Worm (Caenorhabditis elegans) whole organism, L1 larva: ENCODE data around the gene idpc-2.

Source experiments
- C16A3.4 ChIP-seq: fragments of 150-350 bp; optimal IDR thresholded peaks from 2 replicates; lab custom pipeline; 2014; ENCODE audit warnings: missing biosample characterization, missing genetic modification characterization
- aha-1 ChIP-seq: fragments of 150-350 bp; optimal IDR thresholded peaks from 2 replicates; lab custom pipeline; 2014; ENCODE audit warnings: missing biosample characterization, missing genetic modification characterization
- ceh-63 ChIP-seq: fragments of 200-800 bp; sonication (Bioruptor generic); optimal IDR thresholded peaks from 2 replicates; lab custom pipeline; 2018; ENCODE audit warnings: mild to moderate bottlenecking, missing genetic modification characterization, missing compliant biosample characterization
- ceh-82 ChIP-seq, 3 experiments: fragments of 150-350 bp in 1 of 3; sonication (generic microtip) in 2 of 3; optimal IDR thresholded peaks; 2 replicates each; lab custom pipeline; 2014 to 2017; ENCODE audit warnings: missing biosample characterization in 3 of 3, missing genetic modification characterization in 3 of 3
- efl-1 ChIP-seq, 4 experiments: fragments of 150-350 bp; optimal IDR thresholded peaks in 3 of 4; peaks in 1 of 4; 1 replicate in 1 of 4; 2 replicates in 3 of 4; lab custom pipeline; 2014; ENCODE audit warnings: missing biosample characterization in 2 of 4, missing genetic modification characterization in 2 of 4, missing genetic modification reagents in 2 of 4
- elt-2 ChIP-seq: sonication (generic microtip); optimal IDR thresholded peaks from 2 replicates; lab custom pipeline; 2016; ENCODE audit warnings: missing genetic modification characterization, mild to moderate bottlenecking, inconsistent platforms, missing compliant biosample characterization, missing genetic modification reagents
- elt-3 ChIP-seq, 6 experiments: fragments of 150-350 bp in 1 of 6; sonication (generic microtip); optimal IDR thresholded peaks; 2 replicates each; lab custom pipeline; 2017 to 2018; ENCODE audit warnings: missing biosample characterization in 6 of 6, missing genetic modification characterization in 6 of 6, inconsistent platforms in 1 of 6
- fkh-4 ChIP-seq: sonication (generic microtip); optimal IDR thresholded peaks from 2 replicates; lab custom pipeline; 2016; ENCODE audit warnings: missing compliant biosample characterization, missing genetic modification characterization, borderline replicate concordance
- fos-1 ChIP-seq: fragments of 150-350 bp; optimal IDR thresholded peaks from 2 replicates; lab custom pipeline; 2014; ENCODE audit warnings: missing biosample characterization, missing genetic modification characterization
- grh-1 ChIP-seq: fragments of 200-800 bp; sonication (Bioruptor generic); IDR thresholded peaks from 2 replicates; pipeline ENCODE4 v1.3.6; 2022; ENCODE audit warnings: missing genetic modification reagents, missing genetic modification characterization, missing compliant biosample characterization
- hlh-17 ChIP-seq: fragments of 200-800 bp; sonication (Bioruptor generic); optimal IDR thresholded peaks from 2 replicates; lab custom pipeline; 2018; ENCODE audit warnings: missing genetic modification characterization, mild to moderate bottlenecking, missing compliant biosample characterization, moderate library complexity, borderline replicate concordance
- hlh-4 ChIP-seq: sonication (generic microtip); optimal IDR thresholded peaks from 2 replicates; lab custom pipeline; 2016; ENCODE audit warnings: mild to moderate bottlenecking, missing genetic modification characterization, missing compliant biosample characterization
- hpl-2 ChIP-seq: fragments of 150-350 bp; optimal IDR thresholded peaks from 2 replicates; lab custom pipeline; 2014; ENCODE audit warnings: missing biosample characterization, missing genetic modification reagents, missing genetic modification characterization
- isw-1 ChIP-seq: fragments of 200-800 bp; sonication (Bioruptor generic); IDR thresholded peaks from 2 replicates; pipeline ENCODE4 v1.3.6; 2022; ENCODE audit warnings: missing genetic modification characterization, missing compliant biosample characterization
- jun-1 ChIP-seq: fragments of 150-350 bp; optimal IDR thresholded peaks from 2 replicates; lab custom pipeline; 2014; ENCODE audit warnings: missing biosample characterization, missing genetic modification reagents, missing genetic modification characterization
- lin-14 ChIP-seq: fragments of 200-800 bp; sonication (Bioruptor generic); optimal IDR thresholded peaks from 2 replicates; lab custom pipeline; 2018; ENCODE audit warnings: mild to moderate bottlenecking, missing genetic modification characterization, moderate library complexity, missing compliant biosample characterization
- lin-35 ChIP-seq, 2 experiments: fragments of 150-350 bp; optimal IDR thresholded peaks; 2 replicates each; lab custom pipeline; 2014; ENCODE audit warnings: missing biosample characterization in 2 of 2, missing genetic modification characterization in 2 of 2, missing genetic modification reagents in 2 of 2
- lsy-2 ChIP-seq, 2 experiments: fragments of 150-350 bp; optimal IDR thresholded peaks; 2 replicates each; lab custom pipeline; 2014; ENCODE audit warnings: missing biosample characterization in 2 of 2, missing genetic modification characterization in 2 of 2
- mab-9 ChIP-seq: fragments of 200-800 bp; sonication (Bioruptor generic); IDR thresholded peaks from 2 replicates; pipeline ENCODE4 v1.3.6; 2022; ENCODE audit warnings: missing genetic modification reagents, missing genetic modification characterization, missing compliant biosample characterization
- nhr-11 ChIP-seq: fragments of 150-350 bp; optimal IDR thresholded peaks from 2 replicates; lab custom pipeline; 2014; ENCODE audit warnings: missing biosample characterization, missing genetic modification characterization
- nhr-19 ChIP-seq: fragments of 200-800 bp; sonication (Bioruptor generic); conservative IDR thresholded peaks from 2 replicates; pipeline ENCODE4 v1.3.6; 2022; ENCODE audit warnings: missing genetic modification characterization, missing compliant biosample characterization
- nhr-20 ChIP-seq: sonication (generic microtip); optimal IDR thresholded peaks from 2 replicates; lab custom pipeline; 2016; ENCODE audit warnings: mild to moderate bottlenecking, missing genetic modification characterization, missing compliant biosample characterization
- nhr-237 ChIP-seq: fragments of 150-350 bp; optimal IDR thresholded peaks from 2 replicates; lab custom pipeline; 2014; ENCODE audit warnings: missing biosample characterization, missing genetic modification characterization
- nhr-28 ChIP-seq: fragments of 150-350 bp; optimal IDR thresholded peaks from 2 replicates; lab custom pipeline; 2014; ENCODE audit warnings: missing biosample characterization, missing genetic modification characterization
- nhr-47 ChIP-seq: sonication (generic microtip); optimal IDR thresholded peaks from 2 replicates; lab custom pipeline; 2016; ENCODE audit warnings: mild to moderate bottlenecking, missing genetic modification characterization, moderate library complexity, missing compliant biosample characterization
- nhr-76 ChIP-seq: sonication (generic microtip); optimal IDR thresholded peaks from 2 replicates; lab custom pipeline; 2017; ENCODE audit warnings: missing biosample characterization, missing genetic modification characterization
- nhr-77 ChIP-seq: fragments of 150-350 bp; optimal IDR thresholded peaks from 2 replicates; lab custom pipeline; 2014; ENCODE audit warnings: missing biosample characterization, missing genetic modification characterization
- pag-3 ChIP-seq: sonication (generic microtip); optimal IDR thresholded peaks from 2 replicates; lab custom pipeline; 2017; ENCODE audit warnings: missing genetic modification characterization, mild to moderate bottlenecking, missing compliant biosample characterization, antibody characterized with exemption, borderline replicate concordance; ENCODE audit not compliant: insufficient read depth
- pax-3 ChIP-seq: fragments of 200-800 bp; sonication (Bioruptor generic); optimal IDR thresholded peaks from 2 replicates; lab custom pipeline; 2018; ENCODE audit warnings: mild to moderate bottlenecking, missing genetic modification characterization, moderate library complexity, missing compliant biosample characterization
- pqm-1 ChIP-seq: sonication (generic microtip); optimal IDR thresholded peaks from 3 replicates; lab custom pipeline; 2017; ENCODE audit warnings: missing biosample characterization, missing genetic modification characterization
- snu-23 ChIP-seq: sonication (generic microtip); optimal IDR thresholded peaks from 2 replicates; lab custom pipeline; 2016; ENCODE audit warnings: missing genetic modification characterization, missing compliant biosample characterization
- sox-4 ChIP-seq: sonication (generic microtip); optimal IDR thresholded peaks from 2 replicates; lab custom pipeline; 2016; ENCODE audit warnings: missing genetic modification characterization, missing compliant biosample characterization
- unc-62 ChIP-seq: fragments of 150-350 bp; optimal IDR thresholded peaks from 2 replicates; lab custom pipeline; 2014; ENCODE audit warnings: missing biosample characterization, missing genetic modification reagents, missing genetic modification characterization
- zip-4 ChIP-seq: fragments of 200-800 bp; sonication (Bioruptor generic); optimal IDR thresholded peaks from 2 replicates; lab custom pipeline; 2018; ENCODE audit warnings: mild to moderate bottlenecking, missing genetic modification characterization, moderate library complexity, missing compliant biosample characterization

idpc-2 gene

ce11 chrV:8648251-8648650, 27.1 kb upstream of the idpc-2 start:
- no peak for TF ChIP-seq pag-3 (tag; lab: Kevin White, UChicago)
- TF ChIP-seq nhr-77 (tag; lab: Kevin White, UChicago) = no peak
- TF ChIP-seq lin-35 (GFP tag; optimal IDR thresholded peaks at IDR 0.05; lab: Kevin White, UChicago) = peak in 1 of 2 experiments; percentile 22
- peak; percentile 12 for TF ChIP-seq nhr-20 (tag; lab: Kevin White, UChicago)
- TF ChIP-seq lin-14 (GFP tag; lab: Kevin White, UChicago) = peak; percentile 34
- TF ChIP-seq lsy-2 (tag; optimal IDR thresholded peaks at IDR 0.05; lab: Kevin White, UChicago) = peak in 1 of 2 experiments; percentile 16
- peak; percentile 57 for TF ChIP-seq pqm-1 (tag; lab: Kevin White, UChicago)
- TF ChIP-seq zip-4 (GFP tag; lab: Kevin White, UChicago) = no peak
- peak; percentile 94 for TF ChIP-seq elt-2 (tag; lab: Kevin White, UChicago)
- TF ChIP-seq sox-4 (tag; lab: Kevin White, UChicago) = no peak
- TF ChIP-seq nhr-19 (GFP tag; lab: Robert Waterston, UW) = no peak
- TF ChIP-seq pax-3 = peak; percentile 1

DNA sequence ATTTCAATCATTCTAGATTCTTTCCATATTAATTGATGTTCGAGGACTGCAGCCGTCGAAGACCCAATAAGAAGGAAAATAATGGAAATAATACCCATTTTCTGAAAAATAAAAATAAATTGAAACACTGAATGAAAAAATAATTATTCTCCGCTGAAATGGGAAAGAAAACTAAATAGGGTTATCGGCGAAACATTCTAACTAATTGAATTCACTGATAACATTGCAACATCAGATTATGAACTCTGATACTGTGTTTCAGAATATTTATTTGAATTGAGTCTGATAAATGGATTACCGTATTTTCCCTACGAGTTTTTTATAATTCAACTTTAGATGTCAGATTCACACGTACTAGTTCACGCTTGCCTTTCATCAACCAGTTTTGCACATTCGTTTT, 22.0 kb upstream of the idpc-2 start, which contains the start of gene asp-13:
asp-13 (minus strand) TSS at position 101 of the 400 bp plus-strand sequence.
- TF ChIP-seq ceh-82 (tag; optimal IDR thresholded peaks at IDR 0.05; lab: Kevin White, UChicago) = no peak
- no peak for TF ChIP-seq mab-9 (GFP tag; lab: Robert Waterston, UW)
- peak; percentile 22 for TF ChIP-seq elt-2 (tag; lab: Kevin White, UChicago)
- TF ChIP-seq hlh-4 (tag; lab: Kevin White, UChicago) = no peak
- no peak for TF ChIP-seq elt-3 (tag; optimal IDR thresholded peaks at IDR 0.05; lab: Kevin White, UChicago)
- TF ChIP-seq nhr-20 (tag; lab: Kevin White, UChicago) = no peak
- TF ChIP-seq, all 84 proteins: peak for 1

- TF ChIP-seq unc-62 (GFP tag; lab: Kevin White, UChicago) (no peak), efl-1 (optimal IDR thresholded peaks at IDR 0.05; lab: Kevin White, UChicago) (no peak), efl-1 (GFP tag; optimal IDR thresholded peaks at IDR 0.05 in 1 of 2; lab: Kevin White, UChicago) (peak in 1 of 2 experiments; percentile 85)
These were observed 20.2 kb upstream of the idpc-2 start, which contains the start of gene F28A12.3 for ce11 chrV:8641266-8641665. Gene F28A12.3 (minus strand): TSS chrV:8641366.

DNA sequence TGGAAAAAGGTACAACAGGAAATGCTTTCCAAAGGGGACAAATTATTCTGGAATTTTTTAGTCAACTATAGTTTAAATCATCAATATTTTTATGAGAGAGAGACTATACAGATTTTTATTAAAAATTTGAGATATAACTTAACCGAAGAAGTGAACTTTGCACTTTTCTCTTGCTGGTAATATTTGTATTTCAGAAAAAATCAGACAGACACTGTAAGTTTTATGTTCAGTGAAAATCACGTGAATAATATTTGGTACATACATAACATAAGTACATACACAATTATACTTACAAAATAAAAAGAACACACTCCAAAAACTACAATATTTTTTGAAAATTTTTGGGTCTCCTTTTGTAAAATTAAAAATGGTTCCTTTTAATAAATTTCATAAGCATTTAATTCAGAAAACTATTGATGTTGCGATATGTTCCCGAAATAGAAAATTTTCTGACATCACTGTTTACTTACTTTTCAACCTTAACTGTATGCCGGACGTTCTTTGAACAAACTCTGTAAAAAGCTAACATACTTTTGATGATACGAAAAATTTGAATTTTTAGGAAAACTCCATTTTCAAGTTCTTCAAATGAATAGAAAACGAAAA, 16.7 kb upstream of the idpc-2 start, which contains the start of the genes F28A12.10 and acd-4:
F28A12.10 (minus strand) TSS at position 101 of the 606 bp plus-strand sequence.
acd-4 (plus strand) TSS at position 556 of the 606 bp plus-strand sequence.
- TF ChIP-seq jun-1 (tag; lab: Kevin White, UChicago) = no peak

- TF ChIP-seq snu-23 (GFP tag; lab: Kevin White, UChicago) = no peak
- TF ChIP-seq pqm-1 (tag; lab: Kevin White, UChicago) = no peak
- TF ChIP-seq nhr-11 = no peak
- TF ChIP-seq fkh-4 = no peak
- no peak for TF ChIP-seq fos-1
- TF ChIP-seq grh-1 (GFP tag; lab: Robert Waterston, UW) = no peak
- no peak for TF ChIP-seq isw-1 (GFP tag; lab: Robert Waterston, UW)
- TF ChIP-seq hpl-2 = no peak
- no peak for TF ChIP-seq nhr-47 (tag; lab: Kevin White, UChicago)
These were observed 15.8 kb upstream of the idpc-2 start, which contains the start of gene grl-12 for ce11 chrV:8636907-8637306. Gene grl-12 (minus strand): TSS chrV:8637007.

- TF ChIP-seq nhr-28 (no peak), elt-2 (tag; lab: Kevin White, UChicago) (no peak), efl-1 (optimal IDR thresholded peaks at IDR 0.05; lab: Kevin White, UChicago) (no peak), efl-1 (GFP tag; optimal IDR thresholded peaks at IDR 0.05 in 1 of 2; lab: Kevin White, UChicago) (no peak), aha-1 (no peak), nhr-47 (tag; lab: Kevin White, UChicago) (no peak), ceh-63 (GFP tag; lab: Kevin White, UChicago) (no peak), unc-62 (GFP tag; lab: Kevin White, UChicago) (no peak), C16A3.4 (tag; lab: Kevin White, UChicago) (no peak), nhr-237 (tag; lab: Kevin White, UChicago) (no peak), nhr-11 (no peak), nhr-77 (tag; lab: Kevin White, UChicago) (no peak), nhr-76 (tag; lab: Kevin White, UChicago) (no peak), hlh-17 (no peak)
- TF ChIP-seq, all 84 proteins: peak for 0
These were observed 14.5 kb upstream of the idpc-2 start, which contains the start of gene oac-29 for ce11 chrV:8635575-8635974. Gene oac-29 (minus strand): TSS chrV:8635675.
